Worm (Caenorhabditis elegans): ENCODE results near the gene ZC239.6.
"Not testable (repeated sequence)": the region's sequence is repeated elsewhere in the genome, so short reads cannot be mapped to it uniquely, and the experiment has no call there.

DNA sequence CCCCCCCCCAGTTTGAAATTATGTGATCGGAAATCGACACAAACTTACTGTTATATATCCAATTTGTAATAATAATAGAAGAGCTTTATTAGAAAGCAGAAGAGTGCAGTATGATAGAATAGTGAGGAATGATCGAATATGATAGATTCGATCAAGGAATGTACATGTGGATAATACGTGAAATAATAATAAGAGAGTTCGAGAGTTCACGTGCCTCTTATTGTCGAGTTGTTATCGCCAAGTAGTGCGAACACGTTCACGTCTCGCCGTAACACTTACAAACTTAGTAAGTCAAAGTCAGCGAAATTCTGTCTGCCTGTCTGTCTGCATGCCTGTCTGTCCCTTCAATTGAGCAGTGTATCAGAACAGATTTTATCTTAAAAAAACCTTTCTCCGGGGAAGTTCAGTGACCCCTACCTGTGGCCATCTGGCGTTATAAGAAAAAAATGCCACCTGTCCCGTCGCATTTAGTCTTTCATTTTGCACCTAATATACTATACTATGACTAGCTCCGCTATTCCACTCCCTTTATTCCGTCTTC lies 26.1 kb upstream of the ZC239.6 start, which contains the start of the genes Y27F2A.6 and Y27F2A.8:
- TF ChIP-seq cog-1 (tag; optimal IDR thresholded peaks at IDR 0.05); flt-1 (GFP tag; IDR thresholded peaks at IDR 0.05); ref-1 (GFP tag; conservative IDR thresholded peaks at IDR 0.05); ztf-23 (GFP tag; IDR thresholded peaks at IDR 0.05); tab-1 (GFP tag; IDR thresholded peaks at IDR 0.05); klf-2 (GFP tag; conservative IDR thresholded peaks at IDR 0.05); med-1 (GFP tag; optimal IDR thresholded peaks at IDR 0.05; ENCODE audit: insufficient read depth); T22C8.4 (GFP tag; IDR thresholded peaks at IDR 0.05); ztf-29 (GFP tag; IDR thresholded peaks at IDR 0.05): not testable (repeated sequence)
